Fruit fly (Drosophila melanogaster): Measurements from ENCODE around the gene CG7166.

The CG7166 gene

dm6 chr3L:21652768-21653167, 27.3 kb upstream of the CG7166 start (continued):
- TF ChIP-seq CG9876 (GFP tag; optimal IDR thresholded peaks at IDR 0.05): peak; percentile 73
- peak; percentile 70 for TF ChIP-seq CG1233 (GFP tag; optimal IDR thresholded peaks at IDR 0.05)
- TF ChIP-seq CG11085 (GFP tag; IDR thresholded peaks at IDR 0.05): peak; percentile 78
- TF ChIP-seq CG34422 (GFP tag; IDR thresholded peaks at IDR 0.05): peak; percentile 23; the same call in 2 of the 3 replicates
- TF ChIP-seq CG6254 (GFP tag; optimal IDR thresholded peaks at IDR 0.05): no peak
- TF ChIP-seq CG14441 (GFP tag; IDR thresholded peaks at IDR 0.05): peak; percentile 62
- no peak for TF ChIP-seq lbe (GFP tag; optimal IDR thresholded peaks at IDR 0.05)
- TF ChIP-seq CG2889 (GFP tag; IDR thresholded peaks at IDR 0.05): no peak
- TF ChIP-seq z (GFP tag; IDR thresholded peaks at IDR 0.05): no peak
- peak; percentile 92 for TF ChIP-seq Xbp1 (GFP tag; optimal IDR thresholded peaks at IDR 0.05)
- TF ChIP-seq CG8281 (tag; optimal IDR thresholded peaks at IDR 0.05): no peak
- TF ChIP-seq Hand (GFP tag; optimal IDR thresholded peaks at IDR 0.05): no peak
- TF ChIP-seq fd64A (GFP tag; optimal IDR thresholded peaks at IDR 0.05): no peak
- peak; percentile 58 for TF ChIP-seq Ets97D (GFP tag; optimal IDR thresholded peaks at IDR 0.05)
- TF ChIP-seq CG10462 (GFP tag; optimal IDR thresholded peaks at IDR 0.05): peak; percentile 62
- TF ChIP-seq unc-4 (GFP tag; IDR thresholded peaks at IDR 0.05; ENCODE audit: partially characterized antibody): no peak
- TF ChIP-seq CG1024 (GFP tag; IDR thresholded peaks at IDR 0.05): 0 out of 2 replicates have a peak, but pooled peaks have one; percentile 24
- TF ChIP-seq D19A (tag; optimal IDR thresholded peaks at IDR 0.05): peak; percentile 47
- TF ChIP-seq CG7745 (tag; optimal IDR thresholded peaks at IDR 0.05): no peak
- TF ChIP-seq CG11456 (GFP tag; IDR thresholded peaks at IDR 0.05): peak; percentile 96
- no peak; the same call in 1 of the 2 replicates for TF ChIP-seq ttk (GFP tag; IDR thresholded peaks at IDR 0.05)
- no peak for TF ChIP-seq MESR4 (GFP tag; optimal IDR thresholded peaks at IDR 0.05)
- TF ChIP-seq dimm (GFP tag; IDR thresholded peaks at IDR 0.05): no peak
- no peak for TF ChIP-seq CG34224 (GFP tag; IDR thresholded peaks at IDR 0.05; ENCODE audit: partially characterized antibody)
- TF ChIP-seq her (GFP tag; optimal IDR thresholded peaks at IDR 0.05): peak; percentile 53
- no peak for TF ChIP-seq CG10321 (GFP tag; IDR thresholded peaks at IDR 0.05)
- TF ChIP-seq CG11093 (GFP tag; IDR thresholded peaks at IDR 0.05): no peak
- TF ChIP-seq pho (GFP tag; optimal IDR thresholded peaks at IDR 0.05): peak; percentile 56
- TF ChIP-seq ems (GFP tag; optimal IDR thresholded peaks at IDR 0.05): peak; percentile 33
- TF ChIP-seq CG12071 (GFP tag; optimal IDR thresholded peaks at IDR 0.05): no peak
- TF ChIP-seq CG5245 (GFP tag; optimal IDR thresholded peaks at IDR 0.05): peak; percentile 87
- peak; percentile 73 for TF ChIP-seq CG13123 (GFP tag; optimal IDR thresholded peaks at IDR 0.05)
- TF ChIP-seq maf-S (GFP tag; optimal IDR thresholded peaks at IDR 0.05): peak; percentile 30
- TF ChIP-seq CG17912 (GFP tag; optimal IDR thresholded peaks at IDR 0.05): peak; percentile 50
- TF ChIP-seq so (GFP tag; IDR thresholded peaks at IDR 0.05): no peak
- TF ChIP-seq Dfd (GFP tag; optimal IDR thresholded peaks at IDR 0.05): no peak
- no peak for TF ChIP-seq ato (GFP tag; IDR thresholded peaks at IDR 0.05; ENCODE audit: partially characterized antibody)
- peak; percentile 27 for TF ChIP-seq Oli (tag; optimal IDR thresholded peaks at IDR 0.05)
- no peak for TF ChIP-seq esg (GFP tag; conservative IDR thresholded peaks at IDR 0.05)
- TF ChIP-seq CG3163 (GFP tag; optimal IDR thresholded peaks at IDR 0.05): peak; percentile 57
- TF ChIP-seq Usf (GFP tag; optimal IDR thresholded peaks at IDR 0.05): no peak
- TF ChIP-seq gro (GFP tag; optimal IDR thresholded peaks at IDR 0.05): peak; percentile 26
- TF ChIP-seq nmo (GFP tag; optimal IDR thresholded peaks at IDR 0.05): peak; percentile 73
- TF ChIP-seq CG18599 (GFP tag; optimal IDR thresholded peaks at IDR 0.05): no peak
- TF ChIP-seq peb (GFP tag; IDR thresholded peaks at IDR 0.05): peak; percentile 39; the same call in 1 of the 2 replicates
- TF ChIP-seq lab (GFP tag; optimal IDR thresholded peaks at IDR 0.05): peak; percentile 34
- peak; percentile 77 for TF ChIP-seq CG33213 (GFP tag; optimal IDR thresholded peaks at IDR 0.05)
- no peak for TF ChIP-seq CG10274 (GFP tag; optimal IDR thresholded peaks at IDR 0.05)
- TF ChIP-seq twi (tag; optimal IDR thresholded peaks at IDR 0.05): peak; percentile 59
- TF ChIP-seq fd96Cb (tag; optimal IDR thresholded peaks at IDR 0.05): peak; percentile 38
- TF ChIP-seq Sox100B (GFP tag; optimal IDR thresholded peaks at IDR 0.05): no peak

Data from whole organism, embryonic.